Fruit fly (Drosophila melanogaster) whole organism, adult: Measurements from ENCODE around the gene CG10877.

Source experiments
- CG5204 ChIP-seq: fragments of 200-800 bp; sonication (Bioruptor generic); optimal IDR thresholded peaks from 2 replicates; lab custom pipeline; 2016; ENCODE audit warnings: missing biosample characterization, missing genetic modification characterization
- Hr96 ChIP-seq: fragments of 200-800 bp; sonication (Bioruptor generic); optimal IDR thresholded peaks from 2 replicates; lab custom pipeline; 2016; ENCODE audit warnings: missing biosample characterization, missing genetic modification characterization
- cnc ChIP-seq, 2 experiments: fragments of >200 bp; optimal IDR thresholded peaks; 2 replicates each; lab custom pipeline; 2017
- pad ChIP-seq: fragments of 200-800 bp; sonication (Bioruptor generic); optimal IDR thresholded peaks from 3 replicates; lab custom pipeline; 2017; ENCODE audit warnings: missing biosample characterization, missing genetic modification characterization, mild to moderate bottlenecking, moderate library complexity, missing genetic modification reagents

dm6 chr3R:20556281-20557113 is 7.4 kb downstream of the CG10877 start:
- peak; percentile 70 for TF ChIP-seq Hr96 (GFP tag; lab: Kevin White, UChicago)
- TF ChIP-seq cnc (optimal IDR thresholded peaks at IDR 0.05; lab: Kevin White, UChicago), result peak in 1 of 2 experiments; percentile 23
- peak; percentile 62 for TF ChIP-seq pad (GFP tag; lab: Kevin White, UChicago)
- TF ChIP-seq CG5204 (GFP tag; lab: Kevin White, UChicago), result peak; percentile 88
